Worm (Caenorhabditis elegans): ENCODE measurements around the gene glr-8.

The glr-8 gene

DNA sequence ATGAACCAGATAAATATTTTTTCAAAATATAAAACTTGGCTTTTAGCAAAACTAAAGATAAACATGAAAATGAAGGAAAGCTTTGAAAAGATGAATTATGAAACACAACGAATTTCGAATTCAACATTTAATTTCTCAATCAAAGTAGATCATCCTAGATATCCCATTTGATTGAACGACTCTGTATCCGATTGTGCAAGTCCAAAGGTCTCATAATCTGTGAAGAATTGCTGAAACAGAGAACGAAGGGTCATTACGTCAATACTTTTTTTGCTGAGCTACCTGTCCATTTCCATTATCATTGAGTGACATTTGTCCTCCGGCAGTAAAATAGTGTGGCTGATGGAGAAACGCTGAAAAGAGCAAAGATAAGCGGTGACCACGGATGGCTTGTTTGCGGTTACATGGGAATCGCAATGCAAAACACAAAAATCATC is 16.9 kb downstream of the glr-8 start (continued):
- TF ChIP-seq F23B12.7 (tag; optimal IDR thresholded peaks at IDR 0.05; ENCODE audit: insufficient read depth) (no peak), ztf-28 (GFP tag; IDR thresholded peaks at IDR 0.05) (no peak), rpc-1 (optimal IDR thresholded peaks at IDR 0.05) (no peak), rpc-1 (tag; optimal IDR thresholded peaks at IDR 0.05) (no peak), mcd-1 (GFP tag; IDR thresholded peaks at IDR 0.05) (no peak; the same call in 1 of the 2 replicates), unc-130 (GFP tag; optimal IDR thresholded peaks at IDR 0.05) (no peak), F33H1.4 (GFP tag; IDR thresholded peaks at IDR 0.05) (no peak), snpc-4 (GFP tag; optimal IDR thresholded peaks at IDR 0.05) (no peak), snpc-4 (tag; optimal IDR thresholded peaks at IDR 0.05) (no peak), F37B4.10 (GFP tag; IDR thresholded peaks at IDR 0.05) (no peak), rec-8 (tag; optimal IDR thresholded peaks at IDR 0.05) (no peak), ztf-26 (tag; optimal IDR thresholded peaks at IDR 0.05) (no peak), atf-7 (tag; optimal IDR thresholded peaks at IDR 0.05) (peak; percentile 93), let-607 (tag; optimal IDR thresholded peaks at IDR 0.05) (peak; percentile 51 to 59), snpc-3.4 (tag; optimal IDR thresholded peaks at IDR 0.05) (no peak), nfyb-1 (GFP tag; IDR thresholded peaks at IDR 0.05) (peak; percentile 90), akir-1 (GFP tag; optimal IDR thresholded peaks at IDR 0.05) (no peak), madf-8 (GFP tag; conservative IDR thresholded peaks at IDR 0.05) (no peak), Y79H2A.3 (GFP tag; conservative IDR thresholded peaks at IDR 0.05) (no peak), F39B2.1 (GFP tag; IDR thresholded peaks at IDR 0.05) (no peak), ama-1 (optimal IDR thresholded peaks at IDR 0.05) (peak; percentile 15), ama-1 (GFP tag; optimal IDR thresholded peaks at IDR 0.05) (no peak), lin-26 (GFP tag; IDR thresholded peaks at IDR 0.05) (no peak), T26A5.8 (tag; optimal IDR thresholded peaks at IDR 0.05) (no peak), nhr-179 (tag; optimal IDR thresholded peaks at IDR 0.05) (no peak), zim-3 (tag; optimal IDR thresholded peaks at IDR 0.05) (no peak), attf-5 (GFP tag; optimal IDR thresholded peaks at IDR 0.05) (no peak), hmg-1.2 (GFP tag; IDR thresholded peaks at IDR 0.05) (peak; percentile 35; the same call in 1 of the 2 replicates), zfh-2 (GFP tag; conservative IDR thresholded peaks at IDR 0.05) (no peak), cebp-2 (GFP tag; IDR thresholded peaks at IDR 0.05) (0 out of 2 replicates have a peak, but pooled peaks have one; percentile 81), Y95B8A.8 (GFP tag; IDR thresholded peaks at IDR 0.05) (peak; percentile 78; the same call in 1 of the 2 replicates), ceh-100 (GFP tag; IDR thresholded peaks at IDR 0.05) (no peak), F22D6.2 (tag; optimal IDR thresholded peaks at IDR 0.05) (no peak), hmg-20 (GFP tag; IDR thresholded peaks at IDR 0.05) (peak; percentile 49; the same call in 1 of the 2 replicates), ztf-18 (tag; optimal IDR thresholded peaks at IDR 0.05) (no peak), Y53G8AR.9 (GFP tag; conservative IDR thresholded peaks at IDR 0.05) (peak; percentile 92), pbrm-1 (GFP tag; IDR thresholded peaks at IDR 0.05) (peak; percentile 45), hlh-12 (tag; optimal IDR thresholded peaks at IDR 0.05) (no peak), nhr-27 (tag; optimal IDR thresholded peaks at IDR 0.05) (no peak), cebp-1 (GFP tag; IDR thresholded peaks at IDR 0.05) (no peak), cebp-1 (tag; optimal IDR thresholded peaks at IDR 0.05) (peak; percentile 79), chd-7 (tag; optimal IDR thresholded peaks at IDR 0.05) (peak; percentile 87), dox-1 (GFP tag; IDR thresholded peaks at IDR 0.05) (no peak), ztf-6 (GFP tag; IDR thresholded peaks at IDR 0.05) (no peak), ceh-58 (GFP tag; IDR thresholded peaks at IDR 0.05) (no peak), sea-2 (GFP tag; IDR thresholded peaks at IDR 0.05) (0 out of 2 replicates have a peak, but pooled peaks have one; percentile 24), xnd-1 (tag; optimal IDR thresholded peaks at IDR 0.05) (no peak), F10E7.11 (tag; optimal IDR thresholded peaks at IDR 0.05) (peak; percentile 73), somi-1 (GFP tag; optimal IDR thresholded peaks at IDR 0.05) (no peak), ZK185.1 (tag; optimal IDR thresholded peaks at IDR 0.05; ENCODE audit: poor library complexity, severe bottlenecking) (peak; percentile 18)
